Fruit fly (Drosophila melanogaster) whole organism, embryonic: ENCODE results near the gene CG46059.

ENCODE experiments used
- Awh ChIP-seq: fragments of 200-800 bp; sonication (Bioruptor generic); IDR thresholded peaks from 2 replicates; pipeline ENCODE4, ENCODE4 v1.3.6; 2022; ENCODE audit warnings: missing biosample characterization, missing genetic modification characterization
- Bteb2 ChIP-seq: fragments of 200-800 bp; sonication (Bioruptor generic); optimal IDR thresholded peaks from 2 replicates; lab custom pipeline; 2016; ENCODE audit warnings: missing biosample characterization, missing genetic modification characterization
- CG10959 ChIP-seq: fragments of 200-800 bp; sonication (Bioruptor generic); IDR thresholded peaks from 2 replicates; pipeline ENCODE4 v1.3.6; 2022; ENCODE audit warnings: missing biosample characterization, missing genetic modification characterization
- CG10979 ChIP-seq: fragments of 200-800 bp; sonication (Bioruptor generic); optimal IDR thresholded peaks from 2 replicates; lab custom pipeline; 2018; ENCODE audit warnings: missing biosample characterization, mild to moderate bottlenecking, missing genetic modification characterization, moderate library complexity
- CG11085 ChIP-seq: fragments of 200-800 bp; sonication (Bioruptor generic); IDR thresholded peaks from 2 replicates; pipeline ENCODE4 v1.3.6; 2022; ENCODE audit warnings: missing biosample characterization, missing genetic modification characterization
- CG12155 ChIP-seq: fragments of 200-800 bp; sonication (Bioruptor generic); optimal IDR thresholded peaks from 3 replicates; lab custom pipeline; 2016; ENCODE audit warnings: missing biosample characterization, missing genetic modification characterization
- CG1233 ChIP-seq: fragments of 200-800 bp; sonication (Bioruptor generic); optimal IDR thresholded peaks from 4 replicates; lab custom pipeline; 2018; ENCODE audit warnings: missing biosample characterization, mild to moderate bottlenecking, missing genetic modification characterization
- CG13424 ChIP-seq: fragments of 200-800 bp; sonication (Bioruptor generic); optimal IDR thresholded peaks from 2 replicates; lab custom pipeline; 2019; ENCODE audit warnings: missing biosample characterization, mild to moderate bottlenecking, missing genetic modification characterization, moderate library complexity
- CG15269 ChIP-seq: fragments of 200-800 bp; sonication (Bioruptor generic); optimal IDR thresholded peaks from 2 replicates; lab custom pipeline; 2018; ENCODE audit warnings: missing biosample characterization, mild to moderate bottlenecking, missing genetic modification characterization, moderate library complexity
- CG1647 ChIP-seq: fragments of 200-800 bp; sonication (Bioruptor generic); optimal IDR thresholded peaks from 3 replicates; lab custom pipeline; 2016; ENCODE audit warnings: missing biosample characterization, missing genetic modification characterization
- CG17361 ChIP-seq: fragments of 200-800 bp; sonication (Bioruptor generic); IDR thresholded peaks from 3 replicates; pipeline ENCODE4 v1.3.6; 2022; ENCODE audit warnings: missing biosample characterization, missing genetic modification characterization
- CG18619 ChIP-seq: fragments of 200-800 bp; sonication (Bioruptor generic); optimal IDR thresholded peaks from 3 replicates; lab custom pipeline; 2017; ENCODE audit warnings: missing biosample characterization, mild to moderate bottlenecking, missing genetic modification characterization
- CG2202 ChIP-seq: fragments of 200-800 bp; sonication (Bioruptor generic); optimal IDR thresholded peaks from 2 replicates; lab custom pipeline; 2018; ENCODE audit warnings: missing biosample characterization, mild to moderate bottlenecking, missing genetic modification characterization
- CG2678 ChIP-seq: fragments of 200-800 bp; sonication (Bioruptor generic); optimal IDR thresholded peaks from 3 replicates; lab custom pipeline; 2019; ENCODE audit warnings: missing biosample characterization, mild to moderate bottlenecking, missing genetic modification characterization, moderate library complexity
- CG2889 ChIP-seq: fragments of 200-800 bp; sonication (Bioruptor generic); IDR thresholded peaks from 3 replicates; pipeline ENCODE4 v1.3.6; 2022; ENCODE audit warnings: missing biosample characterization, missing genetic modification characterization
- CG31365 ChIP-seq: fragments of 200-800 bp; sonication (Bioruptor generic); optimal IDR thresholded peaks from 2 replicates; lab custom pipeline; 2018; ENCODE audit warnings: missing biosample characterization, mild to moderate bottlenecking, missing genetic modification characterization
- CG32772 ChIP-seq: fragments of 200-800 bp; sonication (Bioruptor generic); IDR thresholded peaks from 2 replicates; pipeline ENCODE4 v1.3.6; 2022; ENCODE audit warnings: missing biosample characterization, missing genetic modification characterization
- CG3838 ChIP-seq: fragments of 200-800 bp; sonication (Bioruptor generic); optimal IDR thresholded peaks from 3 replicates; lab custom pipeline; 2016; ENCODE audit warnings: missing biosample characterization, missing genetic modification characterization
- CG6689 ChIP-seq: fragments of 200-800 bp; sonication (Bioruptor generic); IDR thresholded peaks from 2 replicates; pipeline ENCODE4 v1.3.6; 2022; ENCODE audit warnings: missing biosample characterization, missing genetic modification characterization
- CG7556 ChIP-seq: fragments of 200-800 bp; sonication (Bioruptor generic); optimal IDR thresholded peaks from 2 replicates; lab custom pipeline; 2017; ENCODE audit warnings: missing biosample characterization, mild to moderate bottlenecking, missing genetic modification characterization
- CG8388 ChIP-seq: fragments of 200-800 bp; sonication (Bioruptor generic); optimal IDR thresholded peaks from 2 replicates; lab custom pipeline; 2019; ENCODE audit warnings: missing biosample characterization, mild to moderate bottlenecking, missing genetic modification characterization, moderate library complexity
- CkIIα-i1 ChIP-seq: fragments of 200-800 bp; sonication (Bioruptor generic); IDR thresholded peaks from 2 replicates; pipeline ENCODE4 v1.3.6; 2022; ENCODE audit warnings: missing biosample characterization, missing genetic modification characterization
- Drgx ChIP-seq: fragments of 200-800 bp; sonication (Bioruptor generic); IDR thresholded peaks from 2 replicates; pipeline ENCODE4 v1.3.6; 2022; ENCODE audit warnings: missing biosample characterization, missing genetic modification characterization
- GATAe ChIP-seq: fragments of 200-800 bp; sonication (Bioruptor generic); conservative IDR thresholded peaks from 2 replicates; pipeline ENCODE4 v1.3.6; 2022; ENCODE audit warnings: missing biosample characterization, missing genetic modification characterization
- HHEX ChIP-seq: fragments of 200-800 bp; sonication (Bioruptor generic); optimal IDR thresholded peaks from 3 replicates; lab custom pipeline; 2017; ENCODE audit warnings: missing biosample characterization, mild to moderate bottlenecking, missing genetic modification characterization, missing genetic modification reagents
- HmgD ChIP-seq: fragments of 200-800 bp; sonication (Bioruptor generic); optimal IDR thresholded peaks from 3 replicates; lab custom pipeline; 2016; ENCODE audit warnings: missing biosample characterization, missing genetic modification characterization
- Hr3 ChIP-seq: fragments of 200-800 bp; sonication (Bioruptor generic); optimal IDR thresholded peaks from 3 replicates; lab custom pipeline; 2016; ENCODE audit warnings: missing biosample characterization, missing genetic modification characterization
- Nf-YA ChIP-seq: fragments of 200-800 bp; sonication (Bioruptor generic); IDR thresholded peaks from 2 replicates; pipeline ENCODE4 v1.3.6; 2022; ENCODE audit warnings: missing biosample characterization, missing genetic modification characterization
- Opbp ChIP-seq: fragments of 200-800 bp; sonication (Bioruptor generic); IDR thresholded peaks from 3 replicates; pipeline ENCODE4 v1.3.6; 2022; ENCODE audit warnings: missing biosample characterization, missing genetic modification characterization; ENCODE audit not compliant: partially characterized antibody
- Rx ChIP-seq: fragments of 200-800 bp; sonication (Bioruptor generic); IDR thresholded peaks from 2 replicates; pipeline ENCODE4 v1.3.6; 2022; ENCODE audit warnings: missing biosample characterization, missing genetic modification characterization
- Sox100B ChIP-seq: fragments of 200-800 bp; sonication (Bioruptor generic); optimal IDR thresholded peaks from 3 replicates; lab custom pipeline; 2018; ENCODE audit warnings: missing biosample characterization, mild to moderate bottlenecking, missing genetic modification characterization
- Spps ChIP-seq: fragments of 200-800 bp; sonication (Bioruptor generic); optimal IDR thresholded peaks from 2 replicates; lab custom pipeline; 2018; ENCODE audit warnings: missing biosample characterization, mild to moderate bottlenecking, missing genetic modification characterization
- ato ChIP-seq: fragments of 200-800 bp; sonication (Bioruptor generic); IDR thresholded peaks from 2 replicates; pipeline ENCODE4 v1.3.6; 2022; ENCODE audit warnings: missing biosample characterization, missing genetic modification characterization; ENCODE audit not compliant: partially characterized antibody
- az2 ChIP-seq: fragments of 200-800 bp; sonication (Bioruptor generic); optimal IDR thresholded peaks from 3 replicates; lab custom pipeline; 2016; ENCODE audit warnings: missing biosample characterization, missing genetic modification characterization
- cwo ChIP-seq: fragments of 200-800 bp; sonication (Bioruptor generic); optimal IDR thresholded peaks from 3 replicates; lab custom pipeline; 2017; ENCODE audit warnings: missing biosample characterization, missing genetic modification characterization, mild to moderate bottlenecking, moderate library complexity, missing genetic modification reagents
- dmrt99B ChIP-seq: fragments of 200-800 bp; sonication (Bioruptor generic); optimal IDR thresholded peaks from 2 replicates; lab custom pipeline; 2018; ENCODE audit warnings: missing biosample characterization, mild to moderate bottlenecking, missing genetic modification characterization, moderate library complexity
- dysf ChIP-seq: fragments of 200-800 bp; sonication (Bioruptor generic); IDR thresholded peaks from 3 replicates; pipeline ENCODE4 v1.3.6; 2022; ENCODE audit warnings: missing biosample characterization, missing genetic modification characterization
- her ChIP-seq: fragments of 200-800 bp; sonication (Bioruptor generic); optimal IDR thresholded peaks from 2 replicates; lab custom pipeline; 2016; ENCODE audit warnings: missing biosample characterization, missing genetic modification characterization
- nau ChIP-seq: fragments of 200-800 bp; sonication (Bioruptor generic); optimal IDR thresholded peaks from 3 replicates; lab custom pipeline; 2017; ENCODE audit warnings: missing biosample characterization, mild to moderate bottlenecking, missing genetic modification characterization, missing genetic modification reagents
- phol ChIP-seq: fragments of 200-800 bp; sonication (Bioruptor generic); optimal IDR thresholded peaks from 3 replicates; lab custom pipeline; 2018; ENCODE audit warnings: missing biosample characterization, mild to moderate bottlenecking, missing genetic modification characterization, moderate library complexity
- psq ChIP-seq: fragments of 200-800 bp; sonication (Bioruptor generic); optimal IDR thresholded peaks from 2 replicates; lab custom pipeline; 2017; ENCODE audit warnings: missing biosample characterization, missing genetic modification characterization
- pum ChIP-seq: fragments of 200-800 bp; sonication (Bioruptor generic); optimal IDR thresholded peaks from 2 replicates; lab custom pipeline; 2016; ENCODE audit warnings: missing biosample characterization, missing genetic modification characterization
- pzg ChIP-seq: fragments of 200-800 bp; sonication (Bioruptor generic); optimal IDR thresholded peaks from 3 replicates; lab custom pipeline; 2018; ENCODE audit warnings: missing biosample characterization, mild to moderate bottlenecking, missing genetic modification characterization, moderate library complexity
- slp2 ChIP-seq: fragments of 200-800 bp; sonication (Bioruptor generic); optimal IDR thresholded peaks from 2 replicates; lab custom pipeline; 2016; ENCODE audit warnings: missing biosample characterization, missing genetic modification characterization
- twi ChIP-seq: fragments of 200-800 bp; optimal IDR thresholded peaks from 2 replicates; lab custom pipeline; 2019; ENCODE audit warnings: missing biosample characterization, mild to moderate bottlenecking, missing genetic modification characterization, moderate library complexity

Gene CG46059

dm6 chr2L:19163975-19164371 is 19.6 kb downstream of the CG46059 start (continued):
- TF ChIP-seq CG6689 (no peak), cwo (no peak), ato (no peak), Spps (peak; percentile 29), CG3838 (GFP tag; lab: Kevin White, UChicago) (no peak), CG11085 (GFP tag; lab: Robert Waterston, UW) (no peak), CG10979 (tag; lab: Kevin White, UChicago) (no peak), psq (no peak), CkIIα-i1 (GFP tag; lab: Robert Waterston, UW) (no peak), Drgx (no peak), Hr3 (no peak), Opbp (GFP tag; lab: Robert Waterston, UW) (no peak), twi (tag; lab: Kevin White, UChicago) (no peak), CG1233 (no peak), HmgD (GFP tag; lab: Kevin White, UChicago) (no peak), pum (no peak), HHEX (GFP tag; lab: Kevin White, UChicago) (no peak), CG8388 (GFP tag; lab: Kevin White, UChicago) (peak; percentile 30), CG15269 (tag; lab: Kevin White, UChicago) (no peak), CG1647 (no peak), Rx (GFP tag; lab: Robert Waterston, UW) (no peak), CG12155 (GFP tag; lab: Kevin White, UChicago) (no peak), CG18619 (GFP tag; lab: Kevin White, UChicago) (no peak), pzg (GFP tag; lab: Kevin White, UChicago) (no peak), CG17361 (GFP tag; lab: Robert Waterston, UW) (no peak), Nf-YA (GFP tag; lab: Robert Waterston, UW) (no peak), CG2678 (tag; lab: Kevin White, UChicago) (peak; percentile 36), Sox100B (GFP tag; lab: Kevin White, UChicago) (peak; percentile 42), Bteb2 (GFP tag; lab: Kevin White, UChicago) (no peak), dmrt99B (tag; lab: Kevin White, UChicago) (peak; percentile 19), CG7556 (GFP tag; lab: Kevin White, UChicago) (no peak), CG13424 (tag; lab: Kevin White, UChicago) (no peak), CG31365 (no peak), CG32772 (GFP tag; lab: Robert Waterston, UW) (no peak), GATAe (peak; percentile 84), CG10959 (no peak), Awh (GFP tag; lab: Robert Waterston, UW) (no peak), az2 (no peak), her (GFP tag; lab: Kevin White, UChicago) (no peak), dysf (GFP tag; lab: Robert Waterston, UW) (no peak), phol (tag; lab: Kevin White, UChicago) (no peak), slp2 (GFP tag; lab: Kevin White, UChicago) (no peak), nau (GFP tag; lab: Kevin White, UChicago) (no peak), CG2889 (no peak), CG2202 (tag; lab: Kevin White, UChicago) (no peak)
